Worm (Caenorhabditis elegans) whole organism, L4 larva: ENCODE results near the gene npp-18.

Experiments used
- T20F7.1 ChIP-seq: fragments of 200-800 bp; sonication (Bioruptor generic); optimal IDR thresholded peaks from 2 replicates; lab custom pipeline; 2018; ENCODE audit warnings: mild to moderate bottlenecking, missing genetic modification characterization, missing compliant biosample characterization
- mxl-3 ChIP-seq: fragments of 200-800 bp; sonication (Bioruptor generic); optimal IDR thresholded peaks from 2 replicates; lab custom pipeline; 2018; ENCODE audit warnings: mild to moderate bottlenecking, missing genetic modification characterization, missing compliant biosample characterization
- nhr-25 ChIP-seq: sonication (generic microtip); optimal IDR thresholded peaks from 2 replicates; lab custom pipeline; 2017; ENCODE audit warnings: missing genetic modification characterization, mild to moderate bottlenecking, missing compliant biosample characterization, antibody characterized with exemption, moderate library complexity, borderline replicate concordance; ENCODE audit not compliant: insufficient read depth

DNA sequence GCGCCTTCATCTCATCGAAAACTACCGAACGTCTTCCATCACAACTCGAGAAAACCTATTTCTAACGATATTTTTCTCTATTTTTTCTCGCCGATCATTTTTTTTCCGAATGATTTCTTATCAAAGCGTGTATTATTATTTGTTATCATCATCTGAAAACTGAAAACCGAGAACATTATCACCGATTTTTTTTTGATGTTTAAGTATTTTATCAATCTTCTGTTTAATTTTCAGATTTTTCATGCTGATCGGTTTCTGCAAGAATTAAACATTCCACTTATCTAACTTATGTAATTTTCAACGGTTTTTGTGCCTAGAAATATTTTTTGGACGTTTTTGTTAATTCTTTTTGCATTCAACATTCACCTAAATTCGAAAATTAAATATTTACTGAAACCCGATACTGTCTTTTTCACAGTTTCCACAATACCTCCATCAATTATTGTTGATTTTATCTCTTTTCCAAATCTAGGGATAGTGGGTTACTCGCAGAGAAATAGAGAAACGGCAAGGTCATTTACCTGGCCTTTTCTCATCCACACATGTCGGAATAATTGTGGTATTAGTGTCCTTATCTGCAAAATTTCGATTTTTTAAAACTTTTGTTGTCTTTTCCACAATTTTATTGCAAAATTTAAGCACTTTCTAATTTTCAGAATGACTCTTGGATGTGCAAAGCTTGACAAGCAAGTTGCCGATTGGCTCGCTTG lies 2.2 kb downstream of the npp-18 start, which contains the start of gene pgm-2:
- TF ChIP-seq nhr-25 (tag; lab: Kevin White, UChicago), result peak; percentile 19
- no peak for TF ChIP-seq T20F7.1 (GFP tag; lab: Kevin White, UChicago)
- TF ChIP-seq mxl-3 (GFP tag; lab: Kevin White, UChicago), result peak; percentile 8
